Worm (Caenorhabditis elegans) whole organism, late embryonic: ENCODE measurements around the gene zip-6.
"Not testable (repeated sequence)": the region's sequence is repeated elsewhere in the genome, so short reads cannot be mapped to it uniquely, and the experiment has no call there.

Experiments
- F13H6.1 ChIP-seq: sonication (generic microtip); optimal IDR thresholded peaks from 2 replicates; lab custom pipeline; 2016; ENCODE audit warnings: missing genetic modification characterization, missing compliant biosample characterization
- ama-1 ChIP-seq: fragments of 150-350 bp; optimal IDR thresholded peaks from 2 replicates; lab custom pipeline; 2014
- dmd-4 ChIP-seq: sonication (generic microtip); optimal IDR thresholded peaks from 2 replicates; lab custom pipeline; 2016; ENCODE audit warnings: borderline replicate concordance, missing genetic modification characterization, missing compliant biosample characterization
- ets-4 ChIP-seq: sonication (generic microtip); optimal IDR thresholded peaks from 2 replicates; lab custom pipeline; 2016; ENCODE audit warnings: missing genetic modification characterization, missing compliant biosample characterization
- fax-1 ChIP-seq: sonication (generic microtip); optimal IDR thresholded peaks from 2 replicates; lab custom pipeline; 2016; ENCODE audit warnings: missing genotype, missing genetic modification characterization, missing compliant biosample characterization
- nfya-1 ChIP-seq: sonication (generic microtip); optimal IDR thresholded peaks from 2 replicates; lab custom pipeline; 2017; ENCODE audit warnings: missing genetic modification characterization, mild to moderate bottlenecking, missing compliant biosample characterization, antibody characterized with exemption, moderate library complexity
- nhr-11 ChIP-seq: fragments of 150-350 bp; optimal IDR thresholded peaks from 2 replicates; lab custom pipeline; 2014; ENCODE audit warnings: missing biosample characterization, missing genetic modification characterization
- pha-4 ChIP-seq: fragments of 150-350 bp; optimal IDR thresholded peaks from 2 replicates; lab custom pipeline; 2018; ENCODE audit warnings: missing biosample characterization, missing genetic modification reagents, missing genetic modification characterization
- pqm-1 ChIP-seq: sonication (generic microtip); optimal IDR thresholded peaks from 2 replicates; lab custom pipeline; 2016; ENCODE audit warnings: missing genetic modification characterization, missing compliant biosample characterization
- syd-9 ChIP-seq: sonication (generic microtip); optimal IDR thresholded peaks from 2 replicates; lab custom pipeline; 2016; ENCODE audit warnings: mild to moderate bottlenecking, missing genetic modification characterization, moderate library complexity, missing compliant biosample characterization
- tbx-2 ChIP-seq: sonication (generic microtip); optimal IDR thresholded peaks from 2 replicates; lab custom pipeline; 2016; ENCODE audit warnings: missing genetic modification characterization, missing compliant biosample characterization
- unc-55 ChIP-seq: sonication (generic microtip); optimal IDR thresholded peaks from 2 replicates; lab custom pipeline; 2017; ENCODE audit warnings: missing biosample characterization, missing genetic modification reagents, missing genetic modification characterization

DNA sequence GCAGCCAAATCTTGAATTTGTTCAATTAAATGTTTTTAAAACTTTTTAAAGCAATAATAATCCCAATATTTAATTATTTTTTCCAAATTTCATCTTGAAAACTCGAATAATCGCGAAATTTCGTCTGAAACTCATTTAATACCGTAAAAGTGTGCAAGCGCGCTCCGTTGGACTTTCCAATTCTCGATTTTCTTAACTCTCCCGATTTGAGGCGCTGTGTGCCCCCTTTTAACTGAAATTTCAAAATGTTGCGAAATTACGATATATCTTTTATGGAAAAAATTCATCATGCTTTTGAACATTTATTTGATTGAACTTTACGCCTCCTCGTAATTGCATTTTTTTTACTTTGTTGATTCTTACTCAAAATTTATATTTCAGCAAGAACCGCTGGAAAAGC, 15.5 kb downstream of the zip-6 start, which contains the start of gene R07H5.11:
- not testable (repeated sequence) for TF ChIP-seq tbx-2 (tag; lab: Kevin White, UChicago); ets-4 (tag; lab: Kevin White, UChicago); F13H6.1 (tag; lab: Kevin White, UChicago); pha-4 (tag; lab: Kevin White, UChicago); dmd-4 (tag; lab: Kevin White, UChicago); syd-9 (tag; lab: Kevin White, UChicago); unc-55 (GFP tag; lab: Kevin White, UChicago); ama-1; pqm-1 (tag; lab: Kevin White, UChicago); fax-1 (tag; lab: Kevin White, UChicago); nhr-11 (tag; lab: Kevin White, UChicago); nfya-1 (tag; lab: Kevin White, UChicago)
